Fruit fly (Drosophila melanogaster) whole organism, wandering third instar larva: ENCODE results near the gene AstC.

Experiments used
- GATAd ChIP-seq: sonication (Bioruptor generic); optimal IDR thresholded peaks from 2 replicates; lab custom pipeline; 2016; ENCODE audit warnings: missing biosample characterization, missing genetic modification characterization
- pan ChIP-seq: fragments of >200 bp; optimal IDR thresholded peaks from 2 replicates; lab custom pipeline; 2017
- psq ChIP-seq: fragments of 200-800 bp; sonication (Bioruptor generic); optimal IDR thresholded peaks from 3 replicates; lab custom pipeline; 2017; ENCODE audit warnings: missing biosample characterization, mild to moderate bottlenecking, missing genetic modification characterization, moderate library complexity
- usp ChIP-seq: fragments of >200 bp; optimal IDR thresholded peaks from 2 replicates; lab custom pipeline; 2017; ENCODE audit warnings: missing biosample characterization, missing genetic modification characterization

DNA sequence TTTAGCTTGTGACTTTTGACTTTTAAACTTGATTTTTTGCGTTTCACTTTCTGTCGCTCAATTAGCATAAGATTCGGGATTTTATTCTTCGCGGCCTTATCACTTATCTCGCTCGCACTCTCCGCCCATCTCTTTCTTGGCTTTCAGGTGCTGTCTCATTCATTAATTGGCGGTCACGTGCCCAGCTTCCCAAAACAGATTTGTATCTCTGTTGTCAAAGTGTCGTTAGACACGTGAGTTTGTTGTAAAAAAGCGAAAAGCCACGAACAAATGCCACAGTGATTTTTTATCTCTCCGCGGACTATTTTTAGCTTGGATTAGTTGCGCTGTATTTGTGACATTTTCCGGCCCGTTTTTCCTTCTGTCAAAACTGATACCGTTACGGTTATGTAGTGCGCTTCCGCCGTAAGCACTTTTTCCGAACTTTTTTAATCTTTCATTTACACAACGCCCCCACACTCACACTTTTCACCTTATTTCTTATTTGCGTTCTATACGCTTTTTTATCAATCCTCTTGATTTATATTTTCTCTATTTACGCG is 24.3 kb downstream of the AstC start:
- TF ChIP-seq GATAd (GFP tag; lab: Kevin White, UChicago) (no peak), pan (no peak), usp (GFP tag; lab: Kevin White, UChicago) (no peak), psq (no peak)
